Worm (Caenorhabditis elegans) whole organism, L4 larva: Measurements from ENCODE around the gene C45G9.11.
A peak's percentile ranks its signal among the peaks of the same experiment; 100 is the strongest.

Experiments
- F26F4.8 ChIP-seq: fragments of 200-800 bp; sonication (Bioruptor generic); conservative IDR thresholded peaks from 2 replicates; pipeline ENCODE4 v1.3.6; 2022; ENCODE audit warnings: missing genetic modification characterization, missing compliant biosample characterization
- F37D6.2 ChIP-seq: sonication (generic microtip); optimal IDR thresholded peaks from 2 replicates; lab custom pipeline; 2016; ENCODE audit warnings: mild to moderate bottlenecking, missing genetic modification characterization, missing compliant biosample characterization
- F44E2.7 ChIP-seq: fragments of 200-800 bp; sonication (Bioruptor generic); IDR thresholded peaks from 2 replicates; pipeline ENCODE4 v2.1.2; 2022; ENCODE audit warnings: missing genetic modification characterization, missing compliant biosample characterization
- T20F7.1 ChIP-seq: fragments of 200-800 bp; sonication (Bioruptor generic); optimal IDR thresholded peaks from 2 replicates; lab custom pipeline; 2018; ENCODE audit warnings: mild to moderate bottlenecking, missing genetic modification characterization, missing compliant biosample characterization
- T26A8.4 ChIP-seq: fragments of 200-800 bp; sonication (Bioruptor generic); IDR thresholded peaks from 2 replicates; pipeline ENCODE4 v1.3.6; 2022; ENCODE audit warnings: missing genetic modification characterization, missing compliant biosample characterization
- Y105C5A.15 ChIP-seq: fragments of 200-800 bp; sonication (Bioruptor generic); IDR thresholded peaks from 2 replicates; pipeline ENCODE4 v1.3.6; 2022; ENCODE audit warnings: missing genetic modification characterization, missing compliant biosample characterization
- Y48G9A.11 ChIP-seq: fragments of 200-800 bp; sonication (Bioruptor generic); IDR thresholded peaks from 2 replicates; pipeline ENCODE4 v1.3.6; 2022; ENCODE audit warnings: missing genetic modification reagents, missing genetic modification characterization, missing compliant biosample characterization
- aha-1 ChIP-seq: fragments of 150-350 bp; peaks from one replicate; lab custom pipeline; 2014; ENCODE audit warnings: missing biosample characterization, missing genetic modification characterization
- attf-4 ChIP-seq: sonication (generic microtip); optimal IDR thresholded peaks from 3 replicates; lab custom pipeline; 2017; ENCODE audit warnings: missing biosample characterization, missing genetic modification characterization
- ceh-32 ChIP-seq: sonication (generic microtip); optimal IDR thresholded peaks from 2 replicates; lab custom pipeline; 2016; ENCODE audit warnings: mild to moderate bottlenecking, missing genetic modification characterization, missing compliant biosample characterization; ENCODE audit not compliant: poor library complexity
- ceh-44 ChIP-seq: fragments of 200-800 bp; sonication (Bioruptor generic); IDR thresholded peaks from 2 replicates; pipeline ENCODE4 v1.3.6; 2022; ENCODE audit warnings: missing genetic modification reagents, missing genetic modification characterization, missing compliant biosample characterization
- ctbp-1 ChIP-seq: fragments of 200-800 bp; sonication (Bioruptor generic); IDR thresholded peaks from 2 replicates; pipeline ENCODE4 v1.3.6; 2022; ENCODE audit warnings: missing genetic modification reagents, missing genetic modification characterization, missing compliant biosample characterization
- daf-16 ChIP-seq, 3 experiments: sonication (generic microtip); optimal IDR thresholded peaks; 2 replicates each; lab custom pipeline; 2016 to 2017; ENCODE audit warnings: missing genetic modification characterization in 3 of 3, missing genetic modification reagents in 3 of 3, mild to moderate bottlenecking in 2 of 3, missing compliant biosample characterization in 2 of 3, missing biosample characterization in 1 of 3, moderate library complexity in 1 of 3
- daf-19 ChIP-seq: fragments of 200-800 bp; sonication (Bioruptor generic); conservative IDR thresholded peaks from 2 replicates; pipeline ENCODE4 v1.3.6; 2022; ENCODE audit warnings: missing genetic modification characterization, missing compliant biosample characterization
- dmd-6 ChIP-seq: fragments of 200-800 bp; sonication (Bioruptor generic); IDR thresholded peaks from 2 replicates; pipeline ENCODE4 v1.3.6; 2022; ENCODE audit warnings: missing genetic modification reagents, missing genetic modification characterization, missing compliant biosample characterization
- dmd-9 ChIP-seq: fragments of 200-800 bp; sonication (Bioruptor generic); IDR thresholded peaks from 2 replicates; pipeline ENCODE4 v1.3.6; 2022; ENCODE audit warnings: missing genetic modification reagents, missing genetic modification characterization, missing compliant biosample characterization
- dpl-1 ChIP-seq: fragments of 150-350 bp; optimal IDR thresholded peaks from 2 replicates; lab custom pipeline; 2014; ENCODE audit warnings: missing biosample characterization, missing genetic modification reagents, missing genetic modification characterization
- egl-27 ChIP-seq: sonication (generic microtip); optimal IDR thresholded peaks from 3 replicates; lab custom pipeline; 2017; ENCODE audit warnings: missing biosample characterization, missing genetic modification reagents, missing genetic modification characterization
- fkh-10 ChIP-seq: fragments of 150-350 bp; optimal IDR thresholded peaks from 2 replicates; lab custom pipeline; 2014; ENCODE audit warnings: missing biosample characterization, missing genetic modification reagents, missing genetic modification characterization
- fos-1 ChIP-seq: fragments of 150-350 bp; optimal IDR thresholded peaks from 2 replicates; lab custom pipeline; 2014; ENCODE audit warnings: missing biosample characterization, missing genetic modification characterization
- hif-1 ChIP-seq, 2 experiments: sonication (generic microtip); optimal IDR thresholded peaks; 2 replicates each; lab custom pipeline; 2016 to 2017; ENCODE audit warnings: missing compliant biosample characterization in 2 of 2, missing genetic modification characterization in 2 of 2, missing genetic modification reagents in 2 of 2, missing genotype in 2 of 2, mild to moderate bottlenecking in 1 of 2
- hlh-11 ChIP-seq: fragments of 200-800 bp; sonication (Bioruptor generic); optimal IDR thresholded peaks from 2 replicates; lab custom pipeline; 2018; ENCODE audit warnings: mild to moderate bottlenecking, missing genetic modification characterization, missing compliant biosample characterization
- hlh-30 ChIP-seq: sonication (generic microtip); optimal IDR thresholded peaks from 2 replicates; lab custom pipeline; 2017; ENCODE audit warnings: antibody characterized with exemption, mild to moderate bottlenecking, missing genetic modification characterization, missing compliant biosample characterization; ENCODE audit not compliant: insufficient read depth
- lim-7 ChIP-seq: fragments of 200-800 bp; sonication (Bioruptor generic); IDR thresholded peaks from 2 replicates; pipeline ENCODE4 v1.3.6; 2022; ENCODE audit warnings: missing genetic modification characterization, missing compliant biosample characterization
- lin-1 ChIP-seq: fragments of 200-800 bp; sonication (Bioruptor generic); IDR thresholded peaks from 2 replicates; pipeline ENCODE4 v1.3.6; 2022; ENCODE audit warnings: missing genetic modification reagents, missing genetic modification characterization, missing compliant biosample characterization
- lin-13 ChIP-seq: fragments of 150-350 bp; optimal IDR thresholded peaks from 2 replicates; lab custom pipeline; 2014; ENCODE audit warnings: missing biosample characterization, missing genetic modification reagents, missing genetic modification characterization
- lin-29 ChIP-seq: fragments of 200-800 bp; sonication (Bioruptor generic); IDR thresholded peaks from 2 replicates; pipeline ENCODE4 v1.3.6; 2022; ENCODE audit warnings: missing genetic modification reagents, missing genetic modification characterization, missing compliant biosample characterization
- lir-3 ChIP-seq: sonication (generic microtip); optimal IDR thresholded peaks from 2 replicates; lab custom pipeline; 2016; ENCODE audit warnings: mild to moderate bottlenecking, missing genetic modification characterization, missing compliant biosample characterization
- mdl-1 ChIP-seq, 2 experiments: fragments of 150-350 bp in 1 of 2; sonication (generic microtip) in 1 of 2; optimal IDR thresholded peaks; 2 replicates each; lab custom pipeline; 2014 to 2017; ENCODE audit warnings: missing biosample characterization in 2 of 2, missing genetic modification characterization in 2 of 2
- mdt-29 ChIP-seq: fragments of 200-800 bp; sonication (Bioruptor generic); IDR thresholded peaks from 2 replicates; pipeline ENCODE4 v1.3.6; 2022; ENCODE audit warnings: missing genetic modification reagents, missing genetic modification characterization, missing compliant biosample characterization
- mep-1 ChIP-seq: fragments of 150-350 bp; sonication (generic microtip); optimal IDR thresholded peaks from 3 replicates; lab custom pipeline; 2014; ENCODE audit warnings: missing biosample characterization, missing genetic modification characterization
- mxl-2 ChIP-seq: fragments of 200-800 bp; sonication (Bioruptor generic); conservative IDR thresholded peaks from 2 replicates; pipeline ENCODE4 v1.3.6; 2022; ENCODE audit warnings: missing genetic modification reagents, missing genetic modification characterization, missing compliant biosample characterization
- mxl-3 ChIP-seq: fragments of 200-800 bp; sonication (Bioruptor generic); optimal IDR thresholded peaks from 2 replicates; lab custom pipeline; 2018; ENCODE audit warnings: mild to moderate bottlenecking, missing genetic modification characterization, missing compliant biosample characterization
- nhr-11 ChIP-seq: fragments of 150-350 bp; optimal IDR thresholded peaks from 2 replicates; lab custom pipeline; 2014; ENCODE audit warnings: missing biosample characterization, missing genetic modification characterization
- nhr-111 ChIP-seq: fragments of 200-800 bp; sonication (Bioruptor generic); optimal IDR thresholded peaks from 2 replicates; lab custom pipeline; 2018; ENCODE audit warnings: mild to moderate bottlenecking, missing genetic modification characterization, missing compliant biosample characterization
- nhr-28 ChIP-seq: fragments of 150-350 bp; optimal IDR thresholded peaks from 2 replicates; lab custom pipeline; 2014; ENCODE audit warnings: missing biosample characterization, missing genetic modification characterization
- nhr-41 ChIP-seq: fragments of 200-800 bp; sonication (Bioruptor generic); IDR thresholded peaks from 2 replicates; pipeline ENCODE4 v1.3.6; 2022; ENCODE audit warnings: missing genetic modification reagents, missing genetic modification characterization, missing compliant biosample characterization
- nhr-6 ChIP-seq: fragments of 150-350 bp; optimal IDR thresholded peaks from 2 replicates; lab custom pipeline; 2014; ENCODE audit warnings: missing biosample characterization, missing genetic modification characterization
- php-3 ChIP-seq: fragments of 200-800 bp; sonication (Bioruptor generic); IDR thresholded peaks from 2 replicates; pipeline ENCODE4 v1.3.6; 2022; ENCODE audit warnings: missing genetic modification reagents, missing genetic modification characterization, missing compliant biosample characterization
- set-16 ChIP-seq: fragments of 200-800 bp; sonication (Bioruptor generic); IDR thresholded peaks from 2 replicates; pipeline ENCODE4 v1.3.6; 2022; ENCODE audit warnings: missing genetic modification reagents, missing genetic modification characterization, missing compliant biosample characterization
- skn-1 ChIP-seq: fragments of 150-350 bp; optimal IDR thresholded peaks from 2 replicates; lab custom pipeline; 2014; ENCODE audit warnings: missing biosample characterization, missing genetic modification characterization
- snpc-1.2 ChIP-seq: fragments of 200-800 bp; sonication (Bioruptor generic); IDR thresholded peaks from 2 replicates; pipeline ENCODE4 v1.3.6; 2022; ENCODE audit warnings: missing genetic modification reagents, missing genetic modification characterization, missing compliant biosample characterization
- spr-1 ChIP-seq: sonication (generic microtip); optimal IDR thresholded peaks from 2 replicates; lab custom pipeline; 2016; ENCODE audit warnings: mild to moderate bottlenecking, missing genetic modification characterization, missing compliant biosample characterization
- tag-97 ChIP-seq: fragments of 200-800 bp; sonication (Bioruptor generic); IDR thresholded peaks from 2 replicates; pipeline ENCODE4 v1.3.6; 2022; ENCODE audit warnings: missing genetic modification characterization, missing compliant biosample characterization
- unc-39 ChIP-seq: sonication (generic microtip); optimal IDR thresholded peaks from 2 replicates; lab custom pipeline; 2017; ENCODE audit warnings: missing biosample characterization, missing genetic modification characterization
- unc-62 ChIP-seq, 3 experiments: fragments of 150-350 bp in 1 of 3; sonication (generic microtip); optimal IDR thresholded peaks in 2 of 3; peaks in 1 of 3; 1 replicate in 1 of 3; 2 replicates in 2 of 3; lab custom pipeline; 2014 to 2017; ENCODE audit warnings: missing biosample characterization in 3 of 3, missing genetic modification characterization in 3 of 3, missing genetic modification reagents in 3 of 3, missing genotype in 1 of 3
- ztf-11 ChIP-seq: fragments of 150-350 bp; optimal IDR thresholded peaks from 2 replicates; lab custom pipeline; 2014; ENCODE audit warnings: missing biosample characterization, missing genetic modification characterization
- ztf-7 ChIP-seq: fragments of 150-350 bp; optimal IDR thresholded peaks from 2 replicates; lab custom pipeline; 2014; ENCODE audit warnings: missing biosample characterization, missing genetic modification characterization

Gene C45G9.11

ce11 chrIII:5068675-5069233 is at the start of gene C45G9.11, which contains the start of gene C45G9.2 (continued):
- TF ChIP-seq daf-16 (GFP tag; optimal IDR thresholded peaks at IDR 0.05; lab: Kevin White, UChicago) = no peak
- no peak for TF ChIP-seq daf-16 (tag; optimal IDR thresholded peaks at IDR 0.05; lab: Kevin White, UChicago)
- TF ChIP-seq nhr-111 (GFP tag; lab: Kevin White, UChicago) = no peak
- TF ChIP-seq Y105C5A.15 (GFP tag; lab: Robert Waterston, UW) = no peak
- peak; percentile 94 for TF ChIP-seq dpl-1 (GFP tag; lab: Kevin White, UChicago)
- no peak for TF ChIP-seq mdl-1 (tag; optimal IDR thresholded peaks at IDR 0.05; lab: Kevin White, UChicago)
- no peak for TF ChIP-seq ceh-32 (tag; lab: Kevin White, UChicago)
- TF ChIP-seq lir-3 (tag; lab: Kevin White, UChicago) = no peak
- no peak for TF ChIP-seq unc-62 (GFP tag; optimal IDR thresholded peaks at IDR 0.05 in 1 of 2; lab: Kevin White, UChicago)
- no peak for TF ChIP-seq unc-62 (tag; optimal IDR thresholded peaks at IDR 0.05; lab: Kevin White, UChicago)
- no peak for TF ChIP-seq fkh-10
- no peak for TF ChIP-seq lin-29
- TF ChIP-seq unc-39 (tag; lab: Kevin White, UChicago) = no peak
- TF ChIP-seq snpc-1.2 (GFP tag; lab: Robert Waterston, UW) = no peak
- TF ChIP-seq aha-1 (tag; lab: Kevin White, UChicago) = no peak
- peak; percentile 52 for TF ChIP-seq Y48G9A.11
- TF ChIP-seq dmd-9 (GFP tag; lab: Robert Waterston, UW) = peak; percentile 84
- no peak for TF ChIP-seq F26F4.8
- TF ChIP-seq F37D6.2 (tag; lab: Kevin White, UChicago) = peak; percentile 41

- no peak for TF ChIP-seq egl-27 (tag; lab: Kevin White, UChicago)
- no peak for TF ChIP-seq fos-1 (tag; lab: Kevin White, UChicago)
- no peak for TF ChIP-seq set-16 (GFP tag; lab: Robert Waterston, UW)
- no peak for TF ChIP-seq hlh-30 (tag; lab: Kevin White, UChicago)
- TF ChIP-seq lir-3 (tag; lab: Kevin White, UChicago) = no peak
- no peak for TF ChIP-seq attf-4 (tag; lab: Kevin White, UChicago)
- no peak for TF ChIP-seq daf-16 (GFP tag; optimal IDR thresholded peaks at IDR 0.05; lab: Kevin White, UChicago)
- peak; percentile 73 for TF ChIP-seq daf-16 (tag; optimal IDR thresholded peaks at IDR 0.05; lab: Kevin White, UChicago)
- TF ChIP-seq T20F7.1 = no peak
- TF ChIP-seq hlh-11 = peak; percentile 23
- TF ChIP-seq nhr-41 (GFP tag; lab: Robert Waterston, UW) = no peak
- no peak for TF ChIP-seq lin-1
- TF ChIP-seq tag-97 = no peak
- TF ChIP-seq ztf-11 = no peak
- TF ChIP-seq dmd-9 (GFP tag; lab: Robert Waterston, UW) = no peak
- no peak for TF ChIP-seq lim-7 (GFP tag; lab: Robert Waterston, UW)
- no peak for TF ChIP-seq ztf-7 (tag; lab: Kevin White, UChicago)
- TF ChIP-seq mxl-2 = no peak
- no peak for TF ChIP-seq mep-1 (tag; lab: Kevin White, UChicago)
- TF ChIP-seq dmd-6 (GFP tag; lab: Robert Waterston, UW) = peak; percentile 8; the same call in 1 of the 2 replicates
- TF ChIP-seq Y105C5A.15 (GFP tag; lab: Robert Waterston, UW) = no peak
- no peak for TF ChIP-seq nhr-11 (tag; lab: Kevin White, UChicago)
- no peak for TF ChIP-seq daf-19 (GFP tag; lab: Robert Waterston, UW)
- peak; percentile 92 for TF ChIP-seq php-3 (GFP tag; lab: Robert Waterston, UW)
- TF ChIP-seq unc-62 (GFP tag; optimal IDR thresholded peaks at IDR 0.05 in 1 of 2; lab: Kevin White, UChicago) = peak in 1 of 2 experiments; percentile 94
- TF ChIP-seq unc-62 (tag; optimal IDR thresholded peaks at IDR 0.05; lab: Kevin White, UChicago) = no peak
- TF ChIP-seq ceh-44 = no peak
- no peak for TF ChIP-seq F44E2.7 (GFP tag; lab: Robert Waterston, UW)
- TF ChIP-seq skn-1 (tag; lab: Kevin White, UChicago) = no peak
- no peak for TF ChIP-seq nhr-6 (tag; lab: Kevin White, UChicago)
- TF ChIP-seq lin-13 = no peak
- TF ChIP-seq spr-1 (tag; lab: Kevin White, UChicago) = no peak
- no peak for TF ChIP-seq F26F4.8
- no peak for TF ChIP-seq mdt-29 (GFP tag; lab: Robert Waterston, UW)
- TF ChIP-seq hif-1 (tag; optimal IDR thresholded peaks at IDR 0.05; lab: Kevin White, UChicago) = no peak
- no peak for TF ChIP-seq T26A8.4
- TF ChIP-seq snpc-1.2 (GFP tag; lab: Robert Waterston, UW) = no peak
- TF ChIP-seq ctbp-1 = no peak
- TF ChIP-seq nhr-28 (tag; lab: Kevin White, UChicago) = peak; percentile 35
- no peak for TF ChIP-seq mxl-3 (GFP tag; lab: Kevin White, UChicago)
These were observed 44.5 kb upstream of the C45G9.11 start for ce11 chrIII:5112998-5113397.
